Fruit fly (Drosophila melanogaster) whole organism, prepupa: Measurements from ENCODE around the gene tex.

Experiments used
- CG11294 ChIP-seq: fragments of 200-800 bp; sonication (Bioruptor generic); IDR thresholded peaks from 2 replicates; pipeline ENCODE4 v1.3.6; 2022; ENCODE audit warnings: missing biosample characterization, missing genetic modification characterization
- OdsH ChIP-seq: fragments of 200-800 bp; sonication (Bioruptor generic); optimal IDR thresholded peaks from 3 replicates; lab custom pipeline; 2016; ENCODE audit warnings: missing biosample characterization, missing genetic modification characterization
- lz ChIP-seq: fragments of 200-800 bp; sonication (Bioruptor generic); optimal IDR thresholded peaks from 3 replicates; lab custom pipeline; 2016; ENCODE audit warnings: missing biosample characterization, missing genetic modification characterization

dm6 chr3R:8340675-8341275, 32.3 kb upstream of the tex start, which contains the start of the genes COX7A and Arl2:
- TF ChIP-seq CG11294 (GFP tag; lab: Robert Waterston, UW) (no peak), lz (GFP tag; lab: Kevin White, UChicago) (no peak), OdsH (no peak)
